Fruit fly (Drosophila melanogaster) whole organism, embryonic: ENCODE measurements around the gene Trm1.

ENCODE experiments used
- Bgb ChIP-seq: fragments of 200-800 bp; sonication (Bioruptor generic); IDR thresholded peaks from 2 replicates; pipeline ENCODE4 v1.3.6; 2022; ENCODE audit warnings: missing biosample characterization, missing genetic modification characterization; ENCODE audit not compliant: partially characterized antibody
- CG11093 ChIP-seq: fragments of 200-800 bp; sonication (Bioruptor generic); IDR thresholded peaks from 3 replicates; pipeline ENCODE4 v1.3.6; 2022; ENCODE audit warnings: missing biosample characterization, missing genetic modification characterization
- CG11695 ChIP-seq: fragments of 200-800 bp; sonication (Bioruptor generic); IDR thresholded peaks from 3 replicates; pipeline ENCODE4 v1.3.6; 2022; ENCODE audit warnings: missing biosample characterization, missing genetic modification characterization
- CG13624 ChIP-seq: fragments of 200-800 bp; sonication (Bioruptor generic); optimal IDR thresholded peaks from 2 replicates; lab custom pipeline; 2016; ENCODE audit warnings: missing biosample characterization, missing genetic modification characterization
- CG14667 ChIP-seq: fragments of 200-800 bp; sonication (Bioruptor generic); IDR thresholded peaks from 2 replicates; pipeline ENCODE4 v1.3.6; 2022; ENCODE audit warnings: missing biosample characterization, missing genetic modification characterization
- CG15011 ChIP-seq: fragments of 200-800 bp; sonication (Bioruptor generic); optimal IDR thresholded peaks from 3 replicates; lab custom pipeline; 2018; ENCODE audit warnings: missing biosample characterization, mild to moderate bottlenecking, missing genetic modification characterization
- CG1602 ChIP-seq: fragments of 200-800 bp; sonication (Bioruptor generic); optimal IDR thresholded peaks from 3 replicates; lab custom pipeline; 2016; ENCODE audit warnings: missing biosample characterization, missing genetic modification characterization
- CG16815 ChIP-seq: fragments of 200-800 bp; sonication (Bioruptor generic); optimal IDR thresholded peaks from 3 replicates; lab custom pipeline; 2017; ENCODE audit warnings: missing biosample characterization, mild to moderate bottlenecking, missing genetic modification characterization
- CG17385 ChIP-seq: fragments of 200-800 bp; sonication (Bioruptor generic); optimal IDR thresholded peaks from 3 replicates; lab custom pipeline; 2018; ENCODE audit warnings: missing biosample characterization, mild to moderate bottlenecking, missing genetic modification characterization
- CG17802 ChIP-seq: fragments of 200-800 bp; sonication (Bioruptor generic); optimal IDR thresholded peaks from 2 replicates; lab custom pipeline; 2018; ENCODE audit warnings: missing biosample characterization, mild to moderate bottlenecking, missing genetic modification characterization, moderate library complexity
- CG1792 ChIP-seq: fragments of 200-800 bp; sonication (Bioruptor generic); optimal IDR thresholded peaks from 2 replicates; lab custom pipeline; 2016; ENCODE audit warnings: missing biosample characterization, missing genetic modification characterization
- CG2116 ChIP-seq: fragments of 200-800 bp; sonication (Bioruptor generic); optimal IDR thresholded peaks from 3 replicates; lab custom pipeline; 2018; ENCODE audit warnings: missing biosample characterization, mild to moderate bottlenecking, missing genetic modification characterization
- CG2875 ChIP-seq: fragments of 200-800 bp; sonication (Bioruptor generic); optimal IDR thresholded peaks from 2 replicates; lab custom pipeline; 2017; ENCODE audit warnings: missing biosample characterization, mild to moderate bottlenecking, missing genetic modification characterization, missing genetic modification reagents
- CG3847 ChIP-seq: fragments of 200-800 bp; sonication (Bioruptor generic); IDR thresholded peaks from 2 replicates; pipeline ENCODE4 v1.3.6; 2022; ENCODE audit warnings: missing biosample characterization, missing genetic modification characterization
- CG4282 ChIP-seq: fragments of 200-800 bp; sonication (Bioruptor generic); optimal IDR thresholded peaks from 2 replicates; lab custom pipeline; 2016; ENCODE audit warnings: missing biosample characterization, missing genetic modification characterization
- CG6272 ChIP-seq: fragments of 200-800 bp; sonication (Bioruptor generic); IDR thresholded peaks from 2 replicates; pipeline ENCODE4 v1.3.6; 2022; ENCODE audit warnings: missing biosample characterization, missing genetic modification characterization
- CG7745 ChIP-seq: fragments of 200-800 bp; sonication (Bioruptor generic); optimal IDR thresholded peaks from 2 replicates; lab custom pipeline; 2018; ENCODE audit warnings: missing biosample characterization, mild to moderate bottlenecking, missing genetic modification characterization, moderate library complexity
- CG7987 ChIP-seq: fragments of 200-800 bp; sonication (Bioruptor generic); optimal IDR thresholded peaks from 2 replicates; lab custom pipeline; 2018; ENCODE audit warnings: missing biosample characterization, mild to moderate bottlenecking, missing genetic modification characterization, moderate library complexity
- CG9215 ChIP-seq: fragments of 200-800 bp; sonication (Bioruptor generic); IDR thresholded peaks from 2 replicates; pipeline ENCODE4 v1.3.6; 2022; ENCODE audit warnings: missing biosample characterization, missing genetic modification characterization
- CG9727 ChIP-seq: fragments of 200-800 bp; sonication (Bioruptor generic); optimal IDR thresholded peaks from 3 replicates; lab custom pipeline; 2017; ENCODE audit warnings: missing biosample characterization, mild to moderate bottlenecking, missing genetic modification characterization
- Deaf1 ChIP-seq: fragments of 200-800 bp; optimal IDR thresholded peaks from 3 replicates; lab custom pipeline; 2019; ENCODE audit warnings: missing biosample characterization, mild to moderate bottlenecking, missing genetic modification characterization, moderate library complexity
- Dip2 ChIP-seq: fragments of 200-800 bp; sonication (Bioruptor generic); IDR thresholded peaks from 2 replicates; pipeline ENCODE4 v1.3.6; 2022; ENCODE audit warnings: missing biosample characterization, missing genetic modification characterization
- Drgx ChIP-seq: fragments of 200-800 bp; sonication (Bioruptor generic); IDR thresholded peaks from 2 replicates; pipeline ENCODE4 v1.3.6; 2022; ENCODE audit warnings: missing biosample characterization, missing genetic modification characterization
- E2f2 ChIP-seq: fragments of 200-800 bp; sonication (Bioruptor generic); IDR thresholded peaks from 2 replicates; pipeline ENCODE4 v1.3.6; 2022; ENCODE audit warnings: missing biosample characterization, missing genetic modification characterization
- Ets65A ChIP-seq: fragments of 200-800 bp; sonication (Bioruptor generic); peaks from one replicate; lab custom pipeline; 2016; ENCODE audit warnings: missing biosample characterization, missing genetic modification characterization
- GATAe ChIP-seq: fragments of 200-800 bp; sonication (Bioruptor generic); conservative IDR thresholded peaks from 2 replicates; pipeline ENCODE4 v1.3.6; 2022; ENCODE audit warnings: missing biosample characterization, missing genetic modification characterization
- Hey ChIP-seq: fragments of 200-800 bp; sonication (Bioruptor generic); optimal IDR thresholded peaks from 3 replicates; lab custom pipeline; 2018; ENCODE audit warnings: missing biosample characterization, mild to moderate bottlenecking, missing genetic modification characterization
- HmgZ ChIP-seq: fragments of 200-800 bp; sonication (Bioruptor generic); optimal IDR thresholded peaks from 2 replicates; lab custom pipeline; 2018; ENCODE audit warnings: missing biosample characterization, mild to moderate bottlenecking, missing genetic modification characterization
- Lim3 ChIP-seq: fragments of 200-800 bp; sonication (Bioruptor generic); IDR thresholded peaks from 2 replicates; pipeline ENCODE4 v1.3.6; 2022; ENCODE audit warnings: missing biosample characterization, missing genetic modification characterization
- Myb ChIP-seq: fragments of 200-800 bp; sonication (Bioruptor generic); optimal IDR thresholded peaks from 2 replicates; lab custom pipeline; 2016; ENCODE audit warnings: missing biosample characterization, missing genetic modification characterization
- Sin3A ChIP-seq: fragments of >200 bp; optimal IDR thresholded peaks from 2 replicates; lab custom pipeline; 2018
- Taf1 ChIP-seq: fragments of 200-800 bp; sonication (Bioruptor generic); IDR thresholded peaks from 2 replicates; pipeline ENCODE4 v1.3.6; 2022; ENCODE audit warnings: missing biosample characterization, missing genetic modification characterization
- Usf ChIP-seq: fragments of 200-800 bp; sonication (Bioruptor generic); optimal IDR thresholded peaks from 2 replicates; lab custom pipeline; 2017; ENCODE audit warnings: missing genotype, missing biosample characterization, missing genetic modification characterization
- ab ChIP-seq: fragments of 200-800 bp; sonication (Bioruptor generic); optimal IDR thresholded peaks from 2 replicates; lab custom pipeline; 2016; ENCODE audit warnings: missing biosample characterization, missing genetic modification characterization
- dan ChIP-seq: fragments of 200-800 bp; sonication (Bioruptor generic); IDR thresholded peaks from 2 replicates; pipeline ENCODE4 v1.3.6; 2022; ENCODE audit warnings: missing biosample characterization, missing genetic modification characterization
- dmrt11E ChIP-seq: fragments of 200-800 bp; sonication (Bioruptor generic); optimal IDR thresholded peaks from 3 replicates; lab custom pipeline; 2018; ENCODE audit warnings: missing biosample characterization, mild to moderate bottlenecking, missing genetic modification characterization, moderate library complexity
- fd96Cb ChIP-seq: fragments of 200-800 bp; sonication (Bioruptor generic); optimal IDR thresholded peaks from 2 replicates; lab custom pipeline; 2018; ENCODE audit warnings: missing biosample characterization, mild to moderate bottlenecking, missing genetic modification characterization, moderate library complexity
- gfzf ChIP-seq: fragments of 200-800 bp; sonication (Bioruptor generic); optimal IDR thresholded peaks from 2 replicates; lab custom pipeline; 2016; ENCODE audit warnings: missing biosample characterization, mild to moderate bottlenecking, missing genetic modification characterization, moderate library complexity
- inv ChIP-seq: fragments of 200-800 bp; sonication (Bioruptor generic); IDR thresholded peaks from 2 replicates; pipeline ENCODE4 v1.3.6; 2022; ENCODE audit warnings: missing biosample characterization, missing genetic modification characterization; ENCODE audit not compliant: partially characterized antibody
- kay ChIP-seq: fragments of 200-800 bp; sonication (Bioruptor generic); optimal IDR thresholded peaks from 2 replicates; lab custom pipeline; 2016; ENCODE audit warnings: missing biosample characterization, missing genetic modification characterization
- lov ChIP-seq, 2 experiments: fragments of 200-800 bp in 1 of 2; fragments of >200 bp in 1 of 2; sonication (Bioruptor generic) in 1 of 2; IDR thresholded peaks in 1 of 2; optimal IDR thresholded peaks in 1 of 2; 2 replicates in 1 of 2; 3 replicates in 1 of 2; pipeline versions ENCODE4 v1.3.6 to Lab custom; 2017 to 2022; ENCODE audit warnings: missing biosample characterization in 1 of 2, missing genetic modification characterization in 1 of 2
- mam ChIP-seq: fragments of 200-800 bp; sonication (Bioruptor generic); optimal IDR thresholded peaks from 3 replicates; lab custom pipeline; 2016; ENCODE audit warnings: missing biosample characterization, missing genetic modification characterization
- nom ChIP-seq: fragments of 200-800 bp; sonication (Bioruptor generic); optimal IDR thresholded peaks from 2 replicates; lab custom pipeline; 2017; ENCODE audit warnings: missing biosample characterization, missing genetic modification characterization, mild to moderate bottlenecking, moderate library complexity, missing genetic modification reagents
- oc ChIP-seq: fragments of 200-800 bp; sonication (Bioruptor generic); optimal IDR thresholded peaks from 2 replicates; lab custom pipeline; 2018; ENCODE audit warnings: missing biosample characterization, mild to moderate bottlenecking, missing genetic modification characterization, moderate library complexity
- peb ChIP-seq: fragments of 200-800 bp; sonication (Bioruptor generic); IDR thresholded peaks from 2 replicates; pipeline ENCODE4 v1.3.6; 2022; ENCODE audit warnings: missing biosample characterization, missing genetic modification characterization
- repo ChIP-seq: fragments of 200-800 bp; sonication (Bioruptor generic); optimal IDR thresholded peaks from 2 replicates; lab custom pipeline; 2016; ENCODE audit warnings: missing biosample characterization, missing genetic modification characterization
- sqz ChIP-seq: fragments of 200-800 bp; sonication (Bioruptor generic); optimal IDR thresholded peaks from 3 replicates; lab custom pipeline; 2018; ENCODE audit warnings: missing biosample characterization, mild to moderate bottlenecking, missing genetic modification characterization
- sr ChIP-seq: fragments of 200-800 bp; sonication (Bioruptor generic); IDR thresholded peaks from 3 replicates; pipeline ENCODE4 v1.3.6; 2022; ENCODE audit warnings: missing biosample characterization, missing genetic modification characterization
- ttk ChIP-seq: fragments of 200-800 bp; sonication (Bioruptor generic); IDR thresholded peaks from 2 replicates; pipeline ENCODE4 v2.1.2; 2022; ENCODE audit warnings: missing biosample characterization, missing genetic modification characterization

Gene Trm1

dm6 chr2L:12433712-12434534 is 6.1 kb downstream of the Trm1 start, which contains the start of gene eRF3 (continued):
- peak; percentile 61 for TF ChIP-seq CG4282
- peak; percentile 76 for TF ChIP-seq CG1602 (GFP tag; lab: Kevin White, UChicago)
- TF ChIP-seq CG1792: no peak
- TF ChIP-seq CG13624: no peak
- no peak for TF ChIP-seq dan (GFP tag; lab: Robert Waterston, UW)
- TF ChIP-seq peb (GFP tag; lab: Robert Waterston, UW): no peak
- peak; percentile 80 for TF ChIP-seq CG2116 (GFP tag; lab: Kevin White, UChicago)
- peak; percentile 65 for TF ChIP-seq GATAe (GFP tag; lab: Robert Waterston, UW)
- TF ChIP-seq gfzf (GFP tag; lab: Kevin White, UChicago): no peak
- 0 out of 2 replicates have a peak, but pooled peaks have one; percentile 34 for TF ChIP-seq inv (GFP tag; lab: Robert Waterston, UW)
- TF ChIP-seq Ets65A (GFP tag; lab: Kevin White, UChicago): peak; percentile 24
- TF ChIP-seq CG11695 (GFP tag; lab: Robert Waterston, UW): peak; percentile 62; the same call in 2 of the 3 replicates
- TF ChIP-seq CG2875 (GFP tag; lab: Kevin White, UChicago): peak; percentile 26
- peak; percentile 73 for TF ChIP-seq CG14667 (GFP tag; lab: Robert Waterston, UW)
- no peak for TF ChIP-seq Hey (tag; lab: Kevin White, UChicago)
- TF ChIP-seq mam (GFP tag; lab: Kevin White, UChicago): no peak
- TF ChIP-seq Dip2 (GFP tag; lab: Robert Waterston, UW): no peak
- peak; percentile 59; the same call in 1 of the 2 replicates for TF ChIP-seq Taf1 (GFP tag; lab: Robert Waterston, UW)
- peak; percentile 6 for TF ChIP-seq HmgZ
- no peak for TF ChIP-seq Lim3 (GFP tag; lab: Robert Waterston, UW)
- TF ChIP-seq CG9727 (GFP tag; lab: Kevin White, UChicago): peak; percentile 87
- peak; percentile 29 for TF ChIP-seq nom (GFP tag; lab: Kevin White, UChicago)
- peak; percentile 77 for TF ChIP-seq CG16815 (GFP tag; lab: Kevin White, UChicago)
- TF ChIP-seq CG7987 (GFP tag; lab: Kevin White, UChicago): peak; percentile 8
- TF ChIP-seq dmrt11E (tag; lab: Kevin White, UChicago): peak; percentile 85
- peak; percentile 39; the same call in 1 of the 3 replicates for TF ChIP-seq CG11093 (GFP tag; lab: Robert Waterston, UW)
- peak; percentile 51 for TF ChIP-seq Usf (GFP tag; lab: Kevin White, UChicago)
- peak; percentile 50 for TF ChIP-seq Deaf1
- no peak for TF ChIP-seq sr (GFP tag; lab: Robert Waterston, UW)
- no peak for TF ChIP-seq lov (optimal IDR thresholded peaks at IDR 0.05; lab: Kevin White, UChicago)
- 0 out of 3 replicates have a peak, but pooled peaks have one; percentile 53 for TF ChIP-seq lov (GFP tag; IDR thresholded peaks at IDR 0.05; lab: Robert Waterston, UW)
- TF ChIP-seq CG17802 (tag; lab: Kevin White, UChicago): no peak
- peak; percentile 53; the same call in 1 of the 2 replicates for TF ChIP-seq ttk (GFP tag; lab: Robert Waterston, UW)
- no peak for TF ChIP-seq repo
- peak; percentile 27; the same call in 1 of the 2 replicates for TF ChIP-seq Drgx (GFP tag; lab: Robert Waterston, UW)
- peak; percentile 45 for TF ChIP-seq E2f2 (GFP tag; lab: Robert Waterston, UW)
- TF ChIP-seq oc (tag; lab: Kevin White, UChicago): peak; percentile 48
- TF ChIP-seq Bgb (GFP tag; lab: Robert Waterston, UW): 0 out of 2 replicates have a peak, but pooled peaks have one; percentile 34
- TF ChIP-seq CG17385: peak; percentile 56
- TF ChIP-seq CG15011 (GFP tag; lab: Kevin White, UChicago): peak; percentile 20
- peak; percentile 41 for TF ChIP-seq kay
- peak; percentile 71 for TF ChIP-seq sqz
- no peak for TF ChIP-seq ab (GFP tag; lab: Kevin White, UChicago)
- TF ChIP-seq CG7745 (tag; lab: Kevin White, UChicago): no peak
- peak; percentile 78 for TF ChIP-seq CG6272 (GFP tag; lab: Robert Waterston, UW)
- TF ChIP-seq Myb: no peak
- TF ChIP-seq fd96Cb (tag; lab: Kevin White, UChicago): peak; percentile 71
- peak; percentile 80 for TF ChIP-seq CG9215 (GFP tag; lab: Robert Waterston, UW)
- TF ChIP-seq CG3847 (GFP tag; lab: Robert Waterston, UW): peak; percentile 78
- peak; percentile 26 for TF ChIP-seq Sin3A (lab: Kevin White, UChicago)
